Worm (Caenorhabditis elegans): Measurements from ENCODE around the gene crn-5.

The crn-5 gene

DNA sequence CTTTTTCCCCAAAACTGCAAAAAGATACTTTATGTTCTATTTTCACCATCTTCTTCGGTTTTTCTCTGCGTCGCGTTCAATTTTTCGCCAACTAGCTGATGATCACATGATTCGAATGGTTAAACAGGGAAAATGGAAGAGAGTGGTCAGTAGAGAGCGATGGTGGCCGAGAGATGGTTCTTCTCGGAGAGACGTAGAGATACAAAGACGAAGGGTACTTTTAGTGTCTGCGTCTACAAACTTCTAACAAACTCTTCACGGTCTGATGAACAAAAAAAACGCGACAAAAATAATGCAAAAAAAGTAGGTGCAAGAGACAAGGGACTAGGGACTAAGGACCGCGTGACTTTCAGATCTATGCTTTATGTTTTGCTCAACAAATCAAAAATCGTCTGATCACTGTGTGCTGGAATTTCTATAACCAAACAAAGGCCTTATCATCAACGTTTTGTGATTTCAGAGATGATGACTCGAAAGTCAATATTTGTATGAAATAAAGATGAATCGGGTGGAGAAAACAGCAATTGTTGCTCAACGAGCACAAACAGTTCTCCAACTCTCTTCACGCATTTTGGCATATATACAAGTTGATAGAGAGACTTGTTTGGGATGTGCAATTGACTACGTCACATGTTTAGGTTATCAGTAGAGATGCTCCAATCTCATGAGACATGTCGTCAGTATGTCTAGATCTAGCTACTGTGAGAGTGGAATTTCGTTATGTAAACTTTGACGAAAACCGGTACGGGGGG is 40.4 kb upstream of the crn-5 start (continued):
- TF ChIP-seq him-1 (tag; optimal IDR thresholded peaks at IDR 0.05) (no peak), ztf-28 (GFP tag; IDR thresholded peaks at IDR 0.05) (no peak), F33H1.4 (GFP tag; IDR thresholded peaks at IDR 0.05) (0 out of 2 replicates have a peak, but pooled peaks have one; percentile 8), F37B4.10 (GFP tag; IDR thresholded peaks at IDR 0.05) (no peak), tbx-9 (tag; optimal IDR thresholded peaks at IDR 0.05; ENCODE audit: borderline replicate concordance) (no peak), madf-3 (GFP tag; IDR thresholded peaks at IDR 0.05) (peak; percentile 81), aptf-3 (GFP tag; IDR thresholded peaks at IDR 0.05) (no peak), B0336.3 (GFP tag; IDR thresholded peaks at IDR 0.05) (peak; percentile 80; the same call in 1 of the 2 replicates), snpc-3.4 (tag; optimal IDR thresholded peaks at IDR 0.05) (no peak), ceh-40 (GFP tag; IDR thresholded peaks at IDR 0.05) (0 out of 2 replicates have a peak, but pooled peaks have one; percentile 25), ZK185.1 (tag; optimal IDR thresholded peaks at IDR 0.05; ENCODE audit: poor library complexity, severe bottlenecking) (peak; percentile 18), ekl-4 (GFP tag; IDR thresholded peaks at IDR 0.05) (peak; percentile 71), nhr-80 (tag; optimal IDR thresholded peaks at IDR 0.05) (peak; percentile 54), nhr-90 (tag; optimal IDR thresholded peaks at IDR 0.05) (peak; percentile 73), Y53G8AR.9 (GFP tag; conservative IDR thresholded peaks at IDR 0.05) (0 out of 2 replicates have a peak, but pooled peaks have one; percentile 12)

DNA sequence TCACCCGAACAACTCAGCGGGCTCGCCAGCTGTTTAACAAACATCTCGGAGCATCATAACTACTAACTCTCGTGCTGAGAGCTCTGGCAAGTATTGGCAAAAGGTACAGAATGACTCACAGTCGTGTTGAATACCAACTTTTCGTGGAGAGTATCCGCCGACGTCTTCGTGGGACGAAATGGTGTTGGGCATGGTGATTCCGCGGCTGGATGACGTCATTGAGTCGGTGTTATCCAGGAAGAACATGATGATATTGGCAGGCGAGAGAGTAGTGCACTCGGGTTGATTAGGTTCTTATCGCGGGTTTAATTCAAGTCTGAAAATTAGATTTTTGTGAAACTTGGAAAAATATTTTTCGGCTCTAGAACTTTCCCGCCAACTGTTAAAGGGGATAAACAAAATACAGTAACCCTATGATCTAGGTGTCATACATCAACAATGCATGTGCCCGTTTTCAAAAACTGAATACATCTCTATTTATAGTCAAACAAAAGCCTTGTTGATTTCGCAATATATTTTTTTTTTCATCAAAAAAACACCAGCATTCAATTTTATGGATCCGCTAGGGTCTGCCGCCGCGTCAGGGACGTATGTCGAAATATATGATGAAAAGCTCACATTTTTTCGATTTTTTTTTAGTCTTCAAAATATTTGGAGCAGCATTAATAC is 39.0 kb upstream of the crn-5 start:
- TF ChIP-seq gei-17 (GFP tag; optimal IDR thresholded peaks at IDR 0.05): no peak
- TF ChIP-seq C17E4.6 (GFP tag; IDR thresholded peaks at IDR 0.05): no peak
- TF ChIP-seq pbrm-1 (GFP tag; IDR thresholded peaks at IDR 0.05): no peak
- no peak for TF ChIP-seq him-1 (tag; optimal IDR thresholded peaks at IDR 0.05)
- no peak for TF ChIP-seq lag-1 (GFP tag; IDR thresholded peaks at IDR 0.05)
- TF ChIP-seq cebp-1 (GFP tag; IDR thresholded peaks at IDR 0.05): peak; percentile 92
- peak; percentile 97 for TF ChIP-seq cebp-1 (tag; optimal IDR thresholded peaks at IDR 0.05)
- no peak for TF ChIP-seq F10E7.11 (tag; optimal IDR thresholded peaks at IDR 0.05)
- TF ChIP-seq repo-1 (tag; optimal IDR thresholded peaks at IDR 0.05): peak; percentile 49
- no peak for TF ChIP-seq rec-8 (tag; optimal IDR thresholded peaks at IDR 0.05)
- peak; percentile 3 for TF ChIP-seq fkh-3 (tag; optimal IDR thresholded peaks at IDR 0.05)
- TF ChIP-seq atf-7 (tag; optimal IDR thresholded peaks at IDR 0.05): peak; percentile 65
- TF ChIP-seq Y56A3A.18 (GFP tag; IDR thresholded peaks at IDR 0.05): peak; percentile 7; the same call in 1 of the 2 replicates
- TF ChIP-seq zfh-2 (GFP tag; conservative IDR thresholded peaks at IDR 0.05): 0 out of 2 replicates have a peak, but pooled peaks have one; percentile 9
- TF ChIP-seq sdz-38 (tag; optimal IDR thresholded peaks at IDR 0.05): no peak
- TF ChIP-seq ztf-26 (tag; optimal IDR thresholded peaks at IDR 0.05): peak; percentile 48
- no peak for TF ChIP-seq tbp1 (GFP tag; optimal IDR thresholded peaks at IDR 0.05)
- TF ChIP-seq F57C9.4 (tag; optimal IDR thresholded peaks at IDR 0.05): no peak
- TF ChIP-seq hlh-12 (tag; optimal IDR thresholded peaks at IDR 0.05): no peak
- TF ChIP-seq snpc-3.4 (tag; optimal IDR thresholded peaks at IDR 0.05): no peak
- 0 out of 2 replicates have a peak, but pooled peaks have one; percentile 8 for TF ChIP-seq K11D2.4 (GFP tag; IDR thresholded peaks at IDR 0.05)
- TF ChIP-seq zim-3 (tag; optimal IDR thresholded peaks at IDR 0.05): no peak
- TF ChIP-seq ama-1 (optimal IDR thresholded peaks at IDR 0.05): peak; percentile 46
- TF ChIP-seq ama-1 (GFP tag; optimal IDR thresholded peaks at IDR 0.05): no peak
- peak; percentile 26; the same call in 1 of the 2 replicates for TF ChIP-seq ekl-4 (GFP tag; IDR thresholded peaks at IDR 0.05)
- no peak for TF ChIP-seq ccch-3 (GFP tag; optimal IDR thresholded peaks at IDR 0.05)
- no peak for TF ChIP-seq T26A5.8 (tag; optimal IDR thresholded peaks at IDR 0.05)
- peak in 1 of 2 experiments; percentile 31 for TF ChIP-seq let-607 (tag; optimal IDR thresholded peaks at IDR 0.05)
- peak; percentile 53; the same call in 1 of the 2 replicates for TF ChIP-seq nfyb-1 (GFP tag; IDR thresholded peaks at IDR 0.05)
- peak; percentile 20; the same call in 1 of the 2 replicates for TF ChIP-seq mcd-1 (GFP tag; IDR thresholded peaks at IDR 0.05)
- no peak for TF ChIP-seq akir-1 (GFP tag; optimal IDR thresholded peaks at IDR 0.05)
- no peak for TF ChIP-seq F57A8.1 (GFP tag; optimal IDR thresholded peaks at IDR 0.05)
- no peak for TF ChIP-seq madf-10 (tag; optimal IDR thresholded peaks at IDR 0.05)
- TF ChIP-seq B0336.3 (GFP tag; IDR thresholded peaks at IDR 0.05): peak; percentile 22; the same call in 1 of the 2 replicates
